Worm (Caenorhabditis elegans) whole organism, early embryonic: ENCODE measurements around the gene zipt-15.
"Not testable (repeated sequence)": the region's sequence is repeated elsewhere in the genome, so short reads cannot be mapped to it uniquely, and the experiment has no call there.

ENCODE experiments used
- B0310.2 ChIP-seq: sonication (generic microtip); optimal IDR thresholded peaks from 2 replicates; lab custom pipeline; 2016; ENCODE audit warnings: mild to moderate bottlenecking, missing genetic modification characterization, missing compliant biosample characterization
- ama-1 ChIP-seq: fragments of 150-350 bp; optimal IDR thresholded peaks from 2 replicates; lab custom pipeline; 2014
- hmbx-1 ChIP-seq: sonication (generic microtip); optimal IDR thresholded peaks from 2 replicates; lab custom pipeline; 2016; ENCODE audit warnings: mild to moderate bottlenecking, missing genetic modification characterization, missing compliant biosample characterization
- tbx-37 ChIP-seq: fragments of 200-800 bp; sonication (Bioruptor generic); conservative IDR thresholded peaks from 2 replicates; pipeline ENCODE4 v1.3.6; 2022; ENCODE audit warnings: missing genetic modification reagents, missing genetic modification characterization, missing compliant biosample characterization

- TF ChIP-seq ama-1 (lab: Kevin White, UChicago); hmbx-1; B0310.2 (tag; lab: Kevin White, UChicago); tbx-37: not testable (repeated sequence)
Measured at ce11 chrIV:771061-771460, 53.7 kb downstream of the zipt-15 start, which contains the start of gene F56B3.9.
